Worm (Caenorhabditis elegans) whole organism, L4/young adult: ENCODE data around the gene rft-2.

Experiments
- W03F9.2 ChIP-seq: fragments of 150-350 bp; optimal IDR thresholded peaks from 2 replicates; lab custom pipeline; 2014; ENCODE audit warnings: missing biosample characterization, missing genetic modification characterization
- dao-5 ChIP-seq: sonication (generic microtip); optimal IDR thresholded peaks from 2 replicates; lab custom pipeline; 2016; ENCODE audit warnings: missing genotype, missing genetic modification characterization, moderate library complexity, missing compliant biosample characterization

ce11 chrV:4414613-4415071 lies 35.7 kb downstream of the rft-2 start, which contains the start of gene grl-5:
- no peak for TF ChIP-seq W03F9.2 (tag; lab: Kevin White, UChicago)
- TF ChIP-seq dao-5 (tag; lab: Kevin White, UChicago) = no peak
